Worm (Caenorhabditis elegans) whole organism, midembryonic: ENCODE measurements around the gene clec-243.

Experiments
- T22C8.4 ChIP-seq: fragments of 200-800 bp; sonication (Bioruptor generic); IDR thresholded peaks from 2 replicates; pipeline ENCODE4 v1.3.6; 2022; ENCODE audit warnings: missing genetic modification characterization, missing compliant biosample characterization
- cog-1 ChIP-seq: sonication (generic microtip); optimal IDR thresholded peaks from 2 replicates; lab custom pipeline; 2016; ENCODE audit warnings: missing genetic modification characterization, missing compliant biosample characterization
- flt-1 ChIP-seq: fragments of 200-800 bp; sonication (Bioruptor generic); IDR thresholded peaks from 2 replicates; pipeline ENCODE4 v1.3.6; 2022; ENCODE audit warnings: missing genetic modification characterization, missing compliant biosample characterization
- klf-2 ChIP-seq: fragments of 200-800 bp; sonication (Bioruptor generic); conservative IDR thresholded peaks from 2 replicates; pipeline ENCODE4 v1.3.6; 2022; ENCODE audit warnings: missing genetic modification reagents, missing genetic modification characterization, missing compliant biosample characterization
- med-1 ChIP-seq: sonication (generic microtip); optimal IDR thresholded peaks from 2 replicates; lab custom pipeline; 2017; ENCODE audit warnings: missing genetic modification characterization, mild to moderate bottlenecking, missing compliant biosample characterization, antibody characterized with exemption, missing genetic modification reagents; ENCODE audit not compliant: insufficient read depth
- ref-1 ChIP-seq: fragments of 200-800 bp; sonication (Bioruptor generic); conservative IDR thresholded peaks from 2 replicates; pipeline ENCODE4 v1.3.6; 2022; ENCODE audit warnings: missing genetic modification reagents, missing genetic modification characterization, missing compliant biosample characterization
- tab-1 ChIP-seq: fragments of 200-800 bp; sonication (Bioruptor generic); IDR thresholded peaks from 2 replicates; pipeline ENCODE4 v1.3.6; 2022; ENCODE audit warnings: missing genetic modification characterization, missing compliant biosample characterization
- ztf-23 ChIP-seq: fragments of 200-800 bp; sonication (Bioruptor generic); IDR thresholded peaks from 2 replicates; pipeline ENCODE4 v1.3.6; 2022; ENCODE audit warnings: missing genetic modification reagents, missing genetic modification characterization, missing compliant biosample characterization
- ztf-29 ChIP-seq: fragments of 200-800 bp; sonication (Bioruptor generic); IDR thresholded peaks from 2 replicates; pipeline ENCODE4 v1.3.6; 2022; ENCODE audit warnings: missing genetic modification reagents, missing genetic modification characterization, missing compliant biosample characterization

The clec-243 gene

ce11 chrV:17211989-17212731 lies 36.7 kb downstream of the clec-243 start, which contains the start of gene srh-236:
Gene srh-236, minus strand, starts transcription at chrV:17212039.
- TF ChIP-seq ztf-23 (GFP tag; lab: Robert Waterston, UW) = no peak
- no peak for TF ChIP-seq T22C8.4 (GFP tag; lab: Robert Waterston, UW)
- TF ChIP-seq med-1 (GFP tag; lab: Kevin White, UChicago) = no peak
- no peak for TF ChIP-seq cog-1
- TF ChIP-seq tab-1 = no peak
- no peak for TF ChIP-seq flt-1 (GFP tag; lab: Robert Waterston, UW)
- TF ChIP-seq klf-2 = no peak
- TF ChIP-seq ref-1 = no peak
- no peak for TF ChIP-seq ztf-29 (GFP tag; lab: Robert Waterston, UW)

DNA sequence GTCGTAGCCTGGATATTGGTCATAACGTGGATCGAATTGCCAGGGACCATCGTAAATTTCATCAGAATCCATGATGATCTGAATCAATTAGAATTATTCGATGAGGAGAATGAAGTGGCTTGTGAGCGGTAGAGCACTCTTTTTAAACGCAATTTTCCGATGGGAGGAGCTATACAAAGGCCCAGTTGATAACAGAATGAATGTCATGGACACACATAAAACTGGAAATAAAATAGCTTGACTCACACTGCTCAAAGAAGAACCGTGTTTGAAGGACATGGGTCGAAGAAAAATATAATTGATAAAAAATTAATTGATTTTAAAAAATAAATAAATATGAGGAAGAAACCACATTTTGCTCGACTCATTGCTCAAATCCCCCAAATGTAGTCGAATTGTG lies 40.8 kb downstream of the clec-243 start, which contains the start of gene Y68A4A.13:
Y68A4A.13 (minus strand) TSS at position 101 of the 400 bp plus-strand sequence.
- TF ChIP-seq ztf-23 (GFP tag; lab: Robert Waterston, UW) (no peak), klf-2 (no peak), med-1 (GFP tag; lab: Kevin White, UChicago) (no peak), ref-1 (no peak), flt-1 (GFP tag; lab: Robert Waterston, UW) (no peak), tab-1 (no peak), cog-1 (no peak), T22C8.4 (GFP tag; lab: Robert Waterston, UW) (no peak), ztf-29 (GFP tag; lab: Robert Waterston, UW) (no peak)

- TF ChIP-seq ztf-29 (GFP tag; lab: Robert Waterston, UW) (no peak), T22C8.4 (GFP tag; lab: Robert Waterston, UW) (no peak), tab-1 (no peak), ref-1 (no peak), med-1 (GFP tag; lab: Kevin White, UChicago) (no peak), klf-2 (no peak), cog-1 (no peak), flt-1 (GFP tag; lab: Robert Waterston, UW) (no peak), ztf-23 (GFP tag; lab: Robert Waterston, UW) (no peak)
These were observed 42.3 kb downstream of the clec-243 start for ce11 chrV:17206469-17206868.

DNA sequence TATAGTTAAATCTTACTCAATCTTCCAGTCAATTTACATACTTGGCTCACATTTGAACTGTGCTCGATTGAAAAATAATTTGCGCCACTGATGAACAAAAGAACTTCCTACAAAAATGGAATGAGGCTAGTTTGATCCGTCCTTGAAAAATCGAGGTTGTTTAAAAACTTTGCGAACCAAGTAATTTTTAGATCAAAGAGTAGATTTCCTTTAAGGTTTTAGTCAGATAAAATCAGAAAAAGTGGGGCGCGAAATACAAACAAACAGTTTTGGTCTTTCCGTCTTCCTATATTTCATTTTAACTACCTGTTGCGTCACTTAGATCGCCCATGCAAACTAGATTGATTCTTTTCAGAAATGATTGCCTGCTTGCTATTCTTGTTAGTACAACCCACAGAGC lies 47.0 kb downstream of the clec-243 start, which contains the start of gene Y68A4A.10:
Y68A4A.10 (plus strand) TSS at position 301 of the 400 bp plus-strand sequence.
- TF ChIP-seq flt-1 (GFP tag; lab: Robert Waterston, UW) (no peak), klf-2 (no peak), T22C8.4 (GFP tag; lab: Robert Waterston, UW) (no peak), ref-1 (no peak), ztf-23 (GFP tag; lab: Robert Waterston, UW) (no peak), cog-1 (no peak), tab-1 (no peak)

- no peak for TF ChIP-seq med-1 (GFP tag; lab: Kevin White, UChicago)
- TF ChIP-seq klf-2 = no peak
- no peak for TF ChIP-seq T22C8.4 (GFP tag; lab: Robert Waterston, UW)
- TF ChIP-seq flt-1 (GFP tag; lab: Robert Waterston, UW) = no peak
- TF ChIP-seq tab-1 = no peak
- TF ChIP-seq ref-1 = no peak
- no peak for TF ChIP-seq cog-1
- TF ChIP-seq ztf-23 (GFP tag; lab: Robert Waterston, UW) = no peak
- no peak for TF ChIP-seq ztf-29 (GFP tag; lab: Robert Waterston, UW)
These were observed 49.9 kb downstream of the clec-243 start, which contains the start of gene srz-96 for ce11 chrV:17198926-17199325. Gene srz-96, plus strand, starts transcription at chrV:17199226.
